Fruit fly (Drosophila melanogaster): ENCODE data around the gene chinmo.
A peak's percentile ranks its signal among the peaks of the same experiment; 100 is the strongest.

Gene chinmo

dm6 chr2L:1670421-1670820 is 19.4 kb downstream of the chinmo start (continued):
- TF ChIP-seq Gug (GFP tag; IDR thresholded peaks at IDR 0.05), result no peak
- no peak for TF ChIP-seq Dbx (GFP tag; IDR thresholded peaks at IDR 0.05)

- TF ChIP-seq onecut (GFP tag; IDR thresholded peaks at IDR 0.05) (peak; percentile 93), crol (GFP tag; IDR thresholded peaks at IDR 0.05) (peak; percentile 66; the same call in 1 of the 2 replicates), chinmo (GFP tag; IDR thresholded peaks at IDR 0.05; ENCODE audit: partially characterized antibody) (peak; percentile 92), CG15696 (tag; optimal IDR thresholded peaks at IDR 0.05) (no peak), abd-A (tag; optimal IDR thresholded peaks at IDR 0.05) (peak; percentile 29), Blimp-1 (GFP tag; optimal IDR thresholded peaks at IDR 0.05) (peak; percentile 15), cg (GFP tag; optimal IDR thresholded peaks at IDR 0.05) (peak; percentile 30), ewg (GFP tag; optimal IDR thresholded peaks at IDR 0.05) (peak; percentile 73), NC2α (GFP tag; optimal IDR thresholded peaks at IDR 0.05) (no peak), ci (GFP tag; IDR thresholded peaks at IDR 0.05) (0 out of 3 replicates have a peak, but pooled peaks have one; percentile 30), NfI (GFP tag; optimal IDR thresholded peaks at IDR 0.05) (no peak), pros (GFP tag; optimal IDR thresholded peaks at IDR 0.05) (peak; percentile 78), CG8944 (GFP tag; optimal IDR thresholded peaks at IDR 0.05) (no peak), dmrt11E (tag; optimal IDR thresholded peaks at IDR 0.05) (no peak)
Measured at dm6 chr2L:1672111-1672718, 21.2 kb downstream of the chinmo start.

- TF ChIP-seq Blimp-1 (GFP tag; optimal IDR thresholded peaks at IDR 0.05) (peak; percentile 33), crc (GFP tag; optimal IDR thresholded peaks at IDR 0.05) (no peak), Vsx1 (GFP tag; optimal IDR thresholded peaks at IDR 0.05) (peak; percentile 10), Antp (GFP tag; optimal IDR thresholded peaks at IDR 0.05) (no peak), Nf-YC (tag; optimal IDR thresholded peaks at IDR 0.05) (peak; percentile 71), pan (optimal IDR thresholded peaks at IDR 0.05) (no peak), pan (GFP tag; optimal IDR thresholded peaks at IDR 0.05 in 1 of 2, IDR thresholded peaks at IDR 0.05 in 1 of 2) (peak in 1 of 2 experiments; percentile 47), Hr78 (GFP tag; optimal IDR thresholded peaks at IDR 0.05) (no peak), Asciz (GFP tag; optimal IDR thresholded peaks at IDR 0.05) (no peak), Hmx (GFP tag; optimal IDR thresholded peaks at IDR 0.05) (no peak), CG2678 (tag; optimal IDR thresholded peaks at IDR 0.05) (no peak), cg (GFP tag; optimal IDR thresholded peaks at IDR 0.05) (peak; percentile 8), CG2202 (tag; optimal IDR thresholded peaks at IDR 0.05) (no peak), Hr51 (GFP tag; optimal IDR thresholded peaks at IDR 0.05) (no peak), chinmo (GFP tag; IDR thresholded peaks at IDR 0.05; ENCODE audit: partially characterized antibody) (peak; percentile 99), CG7372 (GFP tag; IDR thresholded peaks at IDR 0.05) (peak; percentile 71), kay (GFP tag; optimal IDR thresholded peaks at IDR 0.05) (peak; percentile 3), fd102C (GFP tag; optimal IDR thresholded peaks at IDR 0.05) (no peak), Awh (GFP tag; IDR thresholded peaks at IDR 0.05) (no peak), ab (GFP tag; optimal IDR thresholded peaks at IDR 0.05) (no peak), Pdp1 (GFP tag; optimal IDR thresholded peaks at IDR 0.05) (peak in 1 of 2 experiments; percentile 97), GATAe (GFP tag; conservative IDR thresholded peaks at IDR 0.05) (peak; percentile 32; the same call in 1 of the 2 replicates), sens-2 (GFP tag; IDR thresholded peaks at IDR 0.05) (peak; percentile 69; the same call in 1 of the 2 replicates), crol (GFP tag; IDR thresholded peaks at IDR 0.05) (peak; percentile 60; the same call in 1 of the 2 replicates), Atf6 (GFP tag; IDR thresholded peaks at IDR 0.05) (no peak), slp2 (GFP tag; optimal IDR thresholded peaks at IDR 0.05) (no peak), sob (GFP tag; IDR thresholded peaks at IDR 0.05) (0 out of 2 replicates have a peak, but pooled peaks have one; percentile 18), Dbx (GFP tag; IDR thresholded peaks at IDR 0.05) (0 out of 3 replicates have a peak, but pooled peaks have one; percentile 8), ftz-f1 (GFP tag; optimal IDR thresholded peaks at IDR 0.05) (peak; percentile 31), CG5180 (GFP tag; optimal IDR thresholded peaks at IDR 0.05) (no peak), CG32767 (GFP tag; IDR thresholded peaks at IDR 0.05) (no peak), wek (GFP tag; optimal IDR thresholded peaks at IDR 0.05) (no peak), CG13624 (GFP tag; optimal IDR thresholded peaks at IDR 0.05) (peak; percentile 35), CG34376 (GFP tag; optimal IDR thresholded peaks at IDR 0.05) (peak; percentile 5)
Measured at dm6 chr2L:1692857-1693256, 41.8 kb downstream of the chinmo start.
